Worm (Caenorhabditis elegans): ENCODE measurements around the gene rpt-6.
"Not testable (repeated sequence)": the region's sequence is repeated elsewhere in the genome, so short reads cannot be mapped to it uniquely, and the experiment has no call there.

ce11 chrIII:12386597-12386996 is 16.3 kb downstream of the rpt-6 start, which contains the start of gene Y49E10.30:
- TF ChIP-seq ama-1 (optimal IDR thresholded peaks at IDR 0.05); hmg-4 (GFP tag; optimal IDR thresholded peaks at IDR 0.05); aly-1 (tag; optimal IDR thresholded peaks at IDR 0.05); ets-7 (tag; optimal IDR thresholded peaks at IDR 0.05); ceh-13 (GFP tag; optimal IDR thresholded peaks at IDR 0.05); F13C5.2 (tag; optimal IDR thresholded peaks at IDR 0.05): not testable (repeated sequence)

Data from whole organism, early embryonic.